Worm (Caenorhabditis elegans) whole organism, L4 larva: Measurements from ENCODE around the gene lurp-2.

Experiments used
- Y5F2A.4 ChIP-seq: fragments of 200-800 bp; sonication (Bioruptor generic); optimal IDR thresholded peaks from 2 replicates; lab custom pipeline; 2018; ENCODE audit warnings: mild to moderate bottlenecking, missing genetic modification characterization, missing compliant biosample characterization
- ceh-62 ChIP-seq: sonication (generic microtip); optimal IDR thresholded peaks from 2 replicates; lab custom pipeline; 2017; ENCODE audit warnings: missing biosample characterization, missing genetic modification characterization
- fos-1 ChIP-seq: fragments of 150-350 bp; optimal IDR thresholded peaks from 2 replicates; lab custom pipeline; 2014; ENCODE audit warnings: missing biosample characterization, missing genetic modification characterization
- madf-9 ChIP-seq: fragments of 200-800 bp; sonication (Bioruptor generic); conservative IDR thresholded peaks from 2 replicates; pipeline ENCODE4 v1.3.6; 2022; ENCODE audit warnings: missing genetic modification reagents, missing genetic modification characterization, missing compliant biosample characterization
- nhr-77 ChIP-seq: fragments of 150-350 bp; optimal IDR thresholded peaks from 2 replicates; lab custom pipeline; 2014; ENCODE audit warnings: missing biosample characterization, missing genetic modification characterization
- tag-97 ChIP-seq: fragments of 200-800 bp; sonication (Bioruptor generic); IDR thresholded peaks from 2 replicates; pipeline ENCODE4 v1.3.6; 2022; ENCODE audit warnings: missing genetic modification characterization, missing compliant biosample characterization

ce11 chrV:13441661-13442060, 11.8 kb upstream of the lurp-2 start, which contains the start of gene col-162:
- no peak for TF ChIP-seq nhr-77 (tag; lab: Kevin White, UChicago)
- no peak for TF ChIP-seq tag-97 (GFP tag; lab: Robert Waterston, UW)
- no peak for TF ChIP-seq ceh-62 (tag; lab: Kevin White, UChicago)
- no peak for TF ChIP-seq Y5F2A.4 (GFP tag; lab: Kevin White, UChicago)
- no peak for TF ChIP-seq madf-9 (GFP tag; lab: Robert Waterston, UW)
- TF ChIP-seq fos-1: no peak
